Fruit fly (Drosophila melanogaster) whole organism, embryonic: Measurements from ENCODE around the gene Cp110.

ENCODE experiments used
- Atf6 ChIP-seq: fragments of 200-800 bp; sonication (Bioruptor generic); IDR thresholded peaks from 2 replicates; pipeline ENCODE4 v1.3.6; 2022; ENCODE audit warnings: missing biosample characterization, missing genetic modification characterization
- CG14014 ChIP-seq: fragments of 200-800 bp; sonication (Bioruptor generic); IDR thresholded peaks from 2 replicates; pipeline ENCODE4 v1.3.6; 2022; ENCODE audit warnings: missing biosample characterization, missing genetic modification characterization
- CG3065 ChIP-seq: fragments of 200-800 bp; sonication (Bioruptor generic); optimal IDR thresholded peaks from 2 replicates; lab custom pipeline; 2016; ENCODE audit warnings: missing biosample characterization, missing genetic modification characterization
- CG7745 ChIP-seq: fragments of 200-800 bp; sonication (Bioruptor generic); optimal IDR thresholded peaks from 2 replicates; lab custom pipeline; 2018; ENCODE audit warnings: missing biosample characterization, mild to moderate bottlenecking, missing genetic modification characterization, moderate library complexity
- MTF-1 ChIP-seq: fragments of 200-800 bp; sonication (Bioruptor generic); optimal IDR thresholded peaks from 2 replicates; lab custom pipeline; 2018; ENCODE audit warnings: missing biosample characterization, mild to moderate bottlenecking, missing genetic modification characterization, borderline replicate concordance
- ara ChIP-seq: fragments of 200-800 bp; sonication (Bioruptor generic); IDR thresholded peaks from 2 replicates; pipeline ENCODE4 v1.3.6; 2022; ENCODE audit warnings: missing biosample characterization, missing genetic modification characterization
- crc ChIP-seq: fragments of 200-800 bp; sonication (Bioruptor generic); optimal IDR thresholded peaks from 2 replicates; lab custom pipeline; 2016; ENCODE audit warnings: missing biosample characterization, missing genetic modification characterization
- sima ChIP-seq: fragments of 200-800 bp; sonication (Bioruptor generic); optimal IDR thresholded peaks from 2 replicates; lab custom pipeline; 2016; ENCODE audit warnings: missing biosample characterization, missing genetic modification characterization
- tx ChIP-seq: fragments of 200-800 bp; sonication (Bioruptor generic); optimal IDR thresholded peaks from 2 replicates; lab custom pipeline; 2016; ENCODE audit warnings: missing biosample characterization, missing genetic modification characterization

- no peak for TF ChIP-seq tx (GFP tag; lab: Kevin White, UChicago)
- no peak for TF ChIP-seq crc
- TF ChIP-seq CG3065 (GFP tag; lab: Kevin White, UChicago) = no peak
- TF ChIP-seq sima (GFP tag; lab: Kevin White, UChicago) = no peak
- TF ChIP-seq ara (GFP tag; lab: Robert Waterston, UW) = no peak
- TF ChIP-seq Atf6 = no peak
- no peak for TF ChIP-seq CG7745
- no peak for TF ChIP-seq CG14014 (GFP tag; lab: Robert Waterston, UW)
- no peak for TF ChIP-seq MTF-1 (GFP tag; lab: Kevin White, UChicago)
Measured at dm6 chrX:22481131-22481530, 751 bp upstream of the Cp110 start.
